Worm (Caenorhabditis elegans): ENCODE measurements around the gene tomm-20.

tomm-20 gene

ce11 chrV:12314413-12314812 is 28.9 kb downstream of the tomm-20 start:
- TF ChIP-seq dao-5 (tag; optimal IDR thresholded peaks at IDR 0.05) (no peak), W03F9.2 (tag; optimal IDR thresholded peaks at IDR 0.05) (no peak), him-1 (tag; optimal IDR thresholded peaks at IDR 0.05) (peak; percentile 18)

DNA sequence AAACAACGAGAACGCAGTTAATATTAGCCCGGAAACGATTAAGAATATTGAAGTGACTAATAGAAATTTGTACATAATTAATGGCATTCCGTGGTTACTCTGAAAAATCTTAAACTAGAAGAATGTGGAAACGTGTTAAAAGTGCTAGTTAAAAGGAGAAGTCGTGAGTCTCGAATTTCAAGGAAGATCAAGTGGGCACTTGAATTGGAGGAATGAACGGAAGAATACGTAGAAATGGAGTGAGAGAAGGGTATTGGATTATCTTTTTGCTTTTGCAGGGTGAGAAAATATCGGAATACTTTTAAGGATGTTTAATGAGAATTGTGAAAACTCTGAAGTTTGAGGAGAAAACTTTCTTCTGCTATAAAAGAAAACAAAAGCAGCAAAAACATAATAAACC is 33.0 kb downstream of the tomm-20 start, which contains the start of gene hpo-30:
hpo-30 (minus strand) TSS at position 101 of the 400 bp plus-strand sequence.
- no peak for TF ChIP-seq W03F9.2 (tag; optimal IDR thresholded peaks at IDR 0.05)

DNA sequence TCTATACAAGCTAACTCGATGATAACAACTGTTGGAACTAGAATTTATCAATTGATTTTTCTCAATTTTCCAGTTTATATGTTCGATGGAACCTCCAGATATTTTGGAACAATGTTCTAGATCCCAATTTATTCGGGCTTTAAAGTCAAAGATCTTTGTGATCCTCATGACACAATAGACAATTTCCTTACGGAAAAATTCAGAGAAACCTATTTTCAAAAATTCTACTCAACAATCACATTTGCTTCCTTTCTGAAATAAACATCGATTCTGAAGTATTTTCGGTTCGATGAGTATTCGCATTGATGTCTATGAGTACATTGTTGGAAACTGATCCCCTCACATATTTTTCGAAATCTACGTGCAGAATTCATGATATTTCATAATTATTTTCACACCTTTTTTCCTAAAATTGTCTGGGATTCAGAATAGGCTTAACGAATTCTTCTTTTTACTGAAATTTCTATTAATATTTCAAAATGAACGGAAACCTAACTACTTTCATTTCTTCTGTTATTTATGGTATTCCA is 36.2 kb downstream of the tomm-20 start, which contains the start of gene srg-45:
srg-45 (plus strand) TSS at position 480 of the 530 bp plus-strand sequence.
- TF ChIP-seq dao-5 (tag; optimal IDR thresholded peaks at IDR 0.05) = no peak
- TF ChIP-seq him-1 (tag; optimal IDR thresholded peaks at IDR 0.05) = no peak
- no peak for TF ChIP-seq W03F9.2 (tag; optimal IDR thresholded peaks at IDR 0.05)

- no peak for TF ChIP-seq him-1 (tag; optimal IDR thresholded peaks at IDR 0.05)
- TF ChIP-seq W03F9.2 (tag; optimal IDR thresholded peaks at IDR 0.05) = no peak
- TF ChIP-seq dao-5 (tag; optimal IDR thresholded peaks at IDR 0.05) = no peak
Measured at ce11 chrV:12305677-12306076, 37.6 kb downstream of the tomm-20 start.

ce11 chrV:12303453-12304077 is 39.7 kb downstream of the tomm-20 start:
- peak; percentile 97 for TF ChIP-seq him-1 (tag; optimal IDR thresholded peaks at IDR 0.05)
- TF ChIP-seq dao-5 (tag; optimal IDR thresholded peaks at IDR 0.05) = peak; percentile 97
- peak; percentile 59 for TF ChIP-seq W03F9.2 (tag; optimal IDR thresholded peaks at IDR 0.05)

DNA sequence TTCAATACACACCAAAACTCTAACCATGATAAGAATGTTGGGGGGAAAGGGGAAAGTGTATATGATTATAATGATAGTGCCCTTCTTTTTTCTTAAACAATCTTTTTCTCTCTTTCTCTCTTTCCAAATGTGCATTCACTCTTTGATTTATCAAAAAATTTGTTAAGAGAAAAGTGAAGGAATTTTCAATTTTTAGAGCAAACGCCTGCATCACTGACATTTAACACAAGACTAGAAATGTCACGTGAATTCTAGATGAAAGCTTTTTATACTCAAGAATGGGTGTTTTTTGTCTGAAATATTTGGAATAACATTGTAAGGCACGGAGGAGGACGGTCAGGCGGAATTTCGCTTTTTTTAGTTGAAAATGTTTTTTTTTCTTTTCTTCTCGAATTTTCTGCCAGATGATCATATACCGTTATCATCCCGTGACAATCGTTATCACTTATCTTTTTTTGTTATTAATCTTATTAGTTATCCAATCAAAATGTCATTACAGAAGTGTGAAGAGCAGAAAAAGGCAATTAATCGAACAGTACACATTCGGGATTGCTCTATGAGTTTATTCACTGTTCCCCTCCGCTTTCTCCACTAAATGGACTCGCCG is 41.2 kb downstream of the tomm-20 start, which contains the start of the genes frm-7 and F55C5.17:
frm-7 (plus strand) TSS at position 500 of the 607 bp plus-strand sequence.
F55C5.17 (plus strand) TSS at position 557 of the 607 bp plus-strand sequence.
- no peak for TF ChIP-seq dao-5 (tag; optimal IDR thresholded peaks at IDR 0.05)
- TF ChIP-seq W03F9.2 (tag; optimal IDR thresholded peaks at IDR 0.05) = no peak
- no peak for TF ChIP-seq him-1 (tag; optimal IDR thresholded peaks at IDR 0.05)

ce11 chrV:12300780-12301460 is 42.3 kb downstream of the tomm-20 start:
- TF ChIP-seq W03F9.2 (tag; optimal IDR thresholded peaks at IDR 0.05) (no peak), dao-5 (tag; optimal IDR thresholded peaks at IDR 0.05) (no peak), him-1 (tag; optimal IDR thresholded peaks at IDR 0.05) (no peak)

DNA sequence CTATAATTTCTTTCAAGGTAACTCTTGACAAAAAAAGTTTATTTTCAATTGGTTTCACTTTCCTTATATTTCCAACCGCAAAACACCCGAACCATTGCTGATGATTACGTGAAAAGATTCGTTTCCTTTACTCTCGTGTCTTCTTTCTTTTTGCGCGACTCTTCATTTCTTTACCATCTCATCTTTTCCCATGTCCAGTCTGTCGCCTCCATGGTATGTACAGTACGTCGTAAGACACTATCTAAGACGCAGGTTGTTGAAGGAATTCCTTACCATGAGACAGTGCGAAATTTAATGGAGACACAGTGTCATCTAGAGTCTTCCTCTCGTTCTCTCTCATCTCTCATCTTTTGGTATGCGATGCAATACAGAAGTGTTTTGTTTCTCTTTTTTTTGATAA is 43.1 kb downstream of the tomm-20 start:
- TF ChIP-seq W03F9.2 (tag; optimal IDR thresholded peaks at IDR 0.05) (no peak), him-1 (tag; optimal IDR thresholded peaks at IDR 0.05) (no peak), dao-5 (tag; optimal IDR thresholded peaks at IDR 0.05) (no peak)

ce11 chrV:12299244-12299766 is 44.0 kb downstream of the tomm-20 start:
- TF ChIP-seq W03F9.2 (tag; optimal IDR thresholded peaks at IDR 0.05) = no peak
- TF ChIP-seq dao-5 (tag; optimal IDR thresholded peaks at IDR 0.05) = no peak
- no peak for TF ChIP-seq him-1 (tag; optimal IDR thresholded peaks at IDR 0.05)

- no peak for TF ChIP-seq him-1 (tag; optimal IDR thresholded peaks at IDR 0.05)
- TF ChIP-seq dao-5 (tag; optimal IDR thresholded peaks at IDR 0.05) = no peak
Measured at ce11 chrV:12298184-12298583, 45.1 kb downstream of the tomm-20 start.

DNA sequence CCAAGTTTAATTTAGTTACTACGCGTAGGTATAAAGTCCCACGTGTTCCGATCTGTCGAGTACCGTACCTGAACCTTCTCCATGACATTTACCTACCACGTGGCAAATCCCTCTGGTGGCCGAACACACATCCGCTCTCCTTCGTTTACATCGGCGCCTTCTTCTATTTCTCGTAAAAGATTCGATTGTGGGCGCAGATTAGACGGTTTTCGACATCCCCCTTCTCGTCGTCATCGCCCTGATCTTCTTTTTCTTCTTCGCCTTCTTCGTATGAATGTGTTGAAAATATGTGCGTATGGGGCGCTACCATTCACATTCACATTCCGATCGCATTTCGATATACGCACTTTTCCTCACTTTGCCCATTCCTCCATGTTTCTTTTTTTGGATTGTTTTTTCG is 46.5 kb downstream of the tomm-20 start:
- TF ChIP-seq dao-5 (tag; optimal IDR thresholded peaks at IDR 0.05) (no peak), him-1 (tag; optimal IDR thresholded peaks at IDR 0.05) (no peak), W03F9.2 (tag; optimal IDR thresholded peaks at IDR 0.05) (no peak)

ce11 chrV:12296122-12296521 is 47.1 kb downstream of the tomm-20 start:
- TF ChIP-seq dao-5 (tag; optimal IDR thresholded peaks at IDR 0.05) (no peak), him-1 (tag; optimal IDR thresholded peaks at IDR 0.05) (no peak), W03F9.2 (tag; optimal IDR thresholded peaks at IDR 0.05) (no peak)

ce11 chrV:12295520-12295919 is 47.7 kb downstream of the tomm-20 start:
- TF ChIP-seq him-1 (tag; optimal IDR thresholded peaks at IDR 0.05) = no peak
- no peak for TF ChIP-seq W03F9.2 (tag; optimal IDR thresholded peaks at IDR 0.05)
- TF ChIP-seq dao-5 (tag; optimal IDR thresholded peaks at IDR 0.05) = no peak

DNA sequence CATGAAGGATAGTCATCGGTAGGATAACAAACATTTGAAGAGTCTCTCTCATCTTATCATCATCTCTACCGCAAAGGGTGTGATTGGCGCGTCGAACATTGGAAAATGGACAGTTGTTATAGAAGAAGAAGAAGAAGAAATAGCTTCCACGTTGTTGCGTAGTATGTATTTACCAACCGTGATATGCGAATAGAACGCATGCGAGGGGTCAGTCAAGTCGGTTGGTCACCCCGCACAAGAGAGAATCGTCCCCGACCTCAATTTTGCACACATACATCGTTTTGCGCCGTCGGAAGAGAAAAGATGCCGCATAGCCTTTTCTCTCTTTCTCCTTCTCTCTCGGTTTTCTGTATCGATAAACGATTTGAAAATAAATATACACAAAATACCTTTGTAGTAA is 48.3 kb downstream of the tomm-20 start:
- TF ChIP-seq dao-5 (tag; optimal IDR thresholded peaks at IDR 0.05) = no peak
- TF ChIP-seq W03F9.2 (tag; optimal IDR thresholded peaks at IDR 0.05) = no peak
- TF ChIP-seq him-1 (tag; optimal IDR thresholded peaks at IDR 0.05) = no peak
